Fruit fly (Drosophila melanogaster) whole organism, embryonic: ENCODE measurements around the gene CG13862.

Source experiments
- Bgb ChIP-seq: fragments of 200-800 bp; sonication (Bioruptor generic); IDR thresholded peaks from 2 replicates; pipeline ENCODE4 v1.3.6; 2022; ENCODE audit warnings: missing biosample characterization, missing genetic modification characterization; ENCODE audit not compliant: partially characterized antibody
- CG10267 ChIP-seq: fragments of 200-800 bp; sonication (Bioruptor generic); optimal IDR thresholded peaks from 2 replicates; lab custom pipeline; 2018; ENCODE audit warnings: missing biosample characterization, mild to moderate bottlenecking, missing genetic modification characterization, moderate library complexity
- CG10979 ChIP-seq: fragments of 200-800 bp; sonication (Bioruptor generic); optimal IDR thresholded peaks from 2 replicates; lab custom pipeline; 2018; ENCODE audit warnings: missing biosample characterization, mild to moderate bottlenecking, missing genetic modification characterization, moderate library complexity
- CG11093 ChIP-seq: fragments of 200-800 bp; sonication (Bioruptor generic); IDR thresholded peaks from 3 replicates; pipeline ENCODE4 v1.3.6; 2022; ENCODE audit warnings: missing biosample characterization, missing genetic modification characterization
- CG12236 ChIP-seq: fragments of 200-800 bp; sonication (Bioruptor generic); optimal IDR thresholded peaks from 2 replicates; lab custom pipeline; 2016; ENCODE audit warnings: missing biosample characterization, missing genetic modification characterization
- CG13123 ChIP-seq: fragments of 200-800 bp; sonication (Bioruptor generic); optimal IDR thresholded peaks from 2 replicates; lab custom pipeline; 2016; ENCODE audit warnings: missing biosample characterization, missing genetic modification characterization
- CG13624 ChIP-seq: fragments of 200-800 bp; sonication (Bioruptor generic); optimal IDR thresholded peaks from 2 replicates; lab custom pipeline; 2016; ENCODE audit warnings: missing biosample characterization, missing genetic modification characterization
- CG13775 ChIP-seq: fragments of 200-800 bp; sonication (Bioruptor generic); optimal IDR thresholded peaks from 3 replicates; lab custom pipeline; 2017; ENCODE audit warnings: missing biosample characterization, mild to moderate bottlenecking, missing genetic modification characterization
- CG17829 ChIP-seq: fragments of 200-800 bp; optimal IDR thresholded peaks from 2 replicates; lab custom pipeline; 2019; ENCODE audit warnings: missing biosample characterization, mild to moderate bottlenecking, missing genetic modification characterization, moderate library complexity
- CG18599 ChIP-seq: fragments of 200-800 bp; sonication (Bioruptor generic); optimal IDR thresholded peaks from 3 replicates; lab custom pipeline; 2017; ENCODE audit warnings: missing biosample characterization, missing genetic modification characterization, mild to moderate bottlenecking, moderate library complexity, missing genetic modification reagents
- CG2116 ChIP-seq: fragments of 200-800 bp; sonication (Bioruptor generic); optimal IDR thresholded peaks from 3 replicates; lab custom pipeline; 2018; ENCODE audit warnings: missing biosample characterization, mild to moderate bottlenecking, missing genetic modification characterization
- CG34224 ChIP-seq: fragments of 200-800 bp; sonication (Bioruptor generic); IDR thresholded peaks from 3 replicates; pipeline ENCODE4 v1.3.6; 2022; ENCODE audit warnings: missing biosample characterization, missing genetic modification characterization; ENCODE audit not compliant: partially characterized antibody
- CG3838 ChIP-seq: fragments of 200-800 bp; sonication (Bioruptor generic); optimal IDR thresholded peaks from 3 replicates; lab custom pipeline; 2016; ENCODE audit warnings: missing biosample characterization, missing genetic modification characterization
- CG42726 ChIP-seq: fragments of 200-800 bp; sonication (Bioruptor generic); IDR thresholded peaks from 2 replicates; pipeline ENCODE4 v1.3.6; 2022; ENCODE audit warnings: missing biosample characterization, missing genetic modification characterization; ENCODE audit not compliant: partially characterized antibody
- CG4360 ChIP-seq: fragments of 200-800 bp; sonication (Bioruptor generic); IDR thresholded peaks from 2 replicates; pipeline ENCODE4 v1.3.6; 2022; ENCODE audit warnings: missing biosample characterization, missing genetic modification characterization
- CG6765 ChIP-seq: fragments of 200-800 bp; sonication (Bioruptor generic); optimal IDR thresholded peaks from 3 replicates; lab custom pipeline; 2017; ENCODE audit warnings: missing biosample characterization, mild to moderate bottlenecking, missing genetic modification characterization
- CG8281 ChIP-seq: fragments of 200-800 bp; sonication (Bioruptor generic); optimal IDR thresholded peaks from 2 replicates; lab custom pipeline; 2018; ENCODE audit warnings: missing biosample characterization, mild to moderate bottlenecking, missing genetic modification characterization, moderate library complexity
- CG9727 ChIP-seq: fragments of 200-800 bp; sonication (Bioruptor generic); optimal IDR thresholded peaks from 3 replicates; lab custom pipeline; 2017; ENCODE audit warnings: missing biosample characterization, mild to moderate bottlenecking, missing genetic modification characterization
- Dek ChIP-seq: fragments of 200-800 bp; sonication (Bioruptor generic); optimal IDR thresholded peaks from 3 replicates; lab custom pipeline; 2019; ENCODE audit warnings: missing biosample characterization, mild to moderate bottlenecking, missing genetic modification characterization, moderate library complexity
- Dll ChIP-seq: fragments of 200-800 bp; sonication (Bioruptor generic); IDR thresholded peaks from 4 replicates; pipeline ENCODE4 v1.3.6; 2022; ENCODE audit warnings: missing biosample characterization, missing genetic modification characterization; ENCODE audit not compliant: partially characterized antibody
- Doc3 ChIP-seq: fragments of 200-800 bp; sonication (Bioruptor generic); IDR thresholded peaks from 3 replicates; pipeline ENCODE4 v1.3.6; 2022; ENCODE audit warnings: missing biosample characterization, missing genetic modification characterization; ENCODE audit not compliant: partially characterized antibody
- Drgx ChIP-seq: fragments of 200-800 bp; sonication (Bioruptor generic); IDR thresholded peaks from 2 replicates; pipeline ENCODE4 v1.3.6; 2022; ENCODE audit warnings: missing biosample characterization, missing genetic modification characterization
- Lim3 ChIP-seq: fragments of 200-800 bp; sonication (Bioruptor generic); IDR thresholded peaks from 2 replicates; pipeline ENCODE4 v1.3.6; 2022; ENCODE audit warnings: missing biosample characterization, missing genetic modification characterization
- Ravus ChIP-seq: fragments of 200-800 bp; sonication (Bioruptor generic); IDR thresholded peaks from 2 replicates; pipeline ENCODE4 v1.3.6; 2022; ENCODE audit warnings: missing biosample characterization, missing genetic modification characterization
- Sox102F ChIP-seq: fragments of 200-800 bp; sonication (Bioruptor generic); optimal IDR thresholded peaks from 2 replicates; lab custom pipeline; 2018; ENCODE audit warnings: missing biosample characterization, mild to moderate bottlenecking, missing genetic modification characterization, moderate library complexity
- ac ChIP-seq: fragments of 200-800 bp; sonication (Bioruptor generic); optimal IDR thresholded peaks from 3 replicates; lab custom pipeline; 2017; ENCODE audit warnings: missing biosample characterization, mild to moderate bottlenecking, missing genetic modification characterization
- al ChIP-seq: fragments of 200-800 bp; sonication (Bioruptor generic); IDR thresholded peaks from 2 replicates; pipeline ENCODE4 v1.3.6; 2022; ENCODE audit warnings: missing biosample characterization, missing genetic modification characterization
- ara ChIP-seq: fragments of 200-800 bp; sonication (Bioruptor generic); IDR thresholded peaks from 2 replicates; pipeline ENCODE4 v1.3.6; 2022; ENCODE audit warnings: missing biosample characterization, missing genetic modification characterization
- ato ChIP-seq: fragments of 200-800 bp; sonication (Bioruptor generic); IDR thresholded peaks from 2 replicates; pipeline ENCODE4 v1.3.6; 2022; ENCODE audit warnings: missing biosample characterization, missing genetic modification characterization; ENCODE audit not compliant: partially characterized antibody
- bab2 ChIP-seq: fragments of 200-800 bp; sonication (Bioruptor generic); optimal IDR thresholded peaks from 2 replicates; lab custom pipeline; 2016; ENCODE audit warnings: missing biosample characterization, missing genetic modification characterization
- bcd ChIP-seq: fragments of 200-800 bp; sonication (Bioruptor generic); optimal IDR thresholded peaks from 2 replicates; lab custom pipeline; 2017; ENCODE audit warnings: missing biosample characterization, mild to moderate bottlenecking, missing genetic modification characterization
- bsh ChIP-seq, 2 experiments: fragments of 200-800 bp; sonication (Bioruptor generic); optimal IDR thresholded peaks; 2 replicates each; lab custom pipeline; 2017 to 2018; ENCODE audit warnings: mild to moderate bottlenecking in 2 of 2, missing biosample characterization in 2 of 2, missing genetic modification characterization in 2 of 2, moderate library complexity in 1 of 2
- chm ChIP-seq: fragments of 200-800 bp; sonication (Bioruptor generic); IDR thresholded peaks from 2 replicates; pipeline ENCODE4 v1.3.6; 2022; ENCODE audit warnings: missing biosample characterization, missing genetic modification characterization
- da ChIP-seq: fragments of 200-800 bp; sonication (Bioruptor generic); optimal IDR thresholded peaks from 2 replicates; lab custom pipeline; 2016; ENCODE audit warnings: missing biosample characterization, missing genetic modification characterization
- dpn ChIP-seq, 2 experiments: fragments of 200-800 bp; sonication (Bioruptor generic); optimal IDR thresholded peaks; 3 replicates each; lab custom pipeline; 2016; ENCODE audit warnings: missing biosample characterization in 2 of 2, missing genetic modification characterization in 2 of 2
- ems ChIP-seq: fragments of 200-800 bp; sonication (Bioruptor generic); optimal IDR thresholded peaks from 3 replicates; lab custom pipeline; 2016; ENCODE audit warnings: missing biosample characterization, missing genetic modification characterization
- en ChIP-seq: fragments of 200-800 bp; sonication (Bioruptor generic); optimal IDR thresholded peaks from 2 replicates; lab custom pipeline; 2016; ENCODE audit warnings: missing biosample characterization, missing genetic modification characterization
- eyg ChIP-seq: fragments of 200-800 bp; sonication (Bioruptor generic); optimal IDR thresholded peaks from 3 replicates; lab custom pipeline; 2016; ENCODE audit warnings: missing biosample characterization, missing genetic modification characterization
- fu2 ChIP-seq: fragments of 200-800 bp; sonication (Bioruptor generic); optimal IDR thresholded peaks from 2 replicates; lab custom pipeline; 2016; ENCODE audit warnings: missing biosample characterization, missing genetic modification characterization
- grau ChIP-seq: fragments of 200-800 bp; optimal IDR thresholded peaks from 3 replicates; lab custom pipeline; 2019; ENCODE audit warnings: missing biosample characterization, mild to moderate bottlenecking, missing genetic modification characterization, moderate library complexity
- hbn ChIP-seq: fragments of 200-800 bp; sonication (Bioruptor generic); IDR thresholded peaks from 2 replicates; pipeline ENCODE4 v1.3.6; 2022; ENCODE audit warnings: missing biosample characterization, missing genetic modification characterization; ENCODE audit not compliant: partially characterized antibody
- jing ChIP-seq: fragments of 200-800 bp; sonication (Bioruptor generic); optimal IDR thresholded peaks from 2 replicates; lab custom pipeline; 2018; ENCODE audit warnings: missing biosample characterization, mild to moderate bottlenecking, missing genetic modification characterization
- lab ChIP-seq: fragments of 200-800 bp; sonication (Bioruptor generic); optimal IDR thresholded peaks from 3 replicates; lab custom pipeline; 2017; ENCODE audit warnings: missing biosample characterization, missing genetic modification characterization, mild to moderate bottlenecking, moderate library complexity, missing genetic modification reagents
- maf-S ChIP-seq: fragments of 200-800 bp; sonication (Bioruptor generic); optimal IDR thresholded peaks from 2 replicates; lab custom pipeline; 2016; ENCODE audit warnings: missing biosample characterization, missing genetic modification characterization
- odd ChIP-seq: fragments of 200-800 bp; sonication (Bioruptor generic); optimal IDR thresholded peaks from 2 replicates; lab custom pipeline; 2017; ENCODE audit warnings: missing biosample characterization, mild to moderate bottlenecking, missing genetic modification characterization
- peb ChIP-seq: fragments of 200-800 bp; sonication (Bioruptor generic); IDR thresholded peaks from 2 replicates; pipeline ENCODE4 v1.3.6; 2022; ENCODE audit warnings: missing biosample characterization, missing genetic modification characterization
- salm ChIP-seq: fragments of 200-800 bp; sonication (Bioruptor generic); optimal IDR thresholded peaks from 2 replicates; lab custom pipeline; 2018; ENCODE audit warnings: missing biosample characterization, mild to moderate bottlenecking, missing genetic modification characterization
- wek ChIP-seq: fragments of 200-800 bp; sonication (Bioruptor generic); optimal IDR thresholded peaks from 3 replicates; lab custom pipeline; 2018; ENCODE audit warnings: missing biosample characterization, mild to moderate bottlenecking, missing genetic modification characterization, moderate library complexity
- zfh1 ChIP-seq: fragments of 200-800 bp; sonication (Bioruptor generic); IDR thresholded peaks from 3 replicates; pipeline ENCODE4 v1.3.6; 2022; ENCODE audit warnings: missing biosample characterization, missing genetic modification characterization
- zfh2 ChIP-seq: fragments of 200-800 bp; sonication (Bioruptor generic); optimal IDR thresholded peaks from 2 replicates; lab custom pipeline; 2016; ENCODE audit warnings: missing biosample characterization, missing genetic modification characterization

CG13862 gene

DNA sequence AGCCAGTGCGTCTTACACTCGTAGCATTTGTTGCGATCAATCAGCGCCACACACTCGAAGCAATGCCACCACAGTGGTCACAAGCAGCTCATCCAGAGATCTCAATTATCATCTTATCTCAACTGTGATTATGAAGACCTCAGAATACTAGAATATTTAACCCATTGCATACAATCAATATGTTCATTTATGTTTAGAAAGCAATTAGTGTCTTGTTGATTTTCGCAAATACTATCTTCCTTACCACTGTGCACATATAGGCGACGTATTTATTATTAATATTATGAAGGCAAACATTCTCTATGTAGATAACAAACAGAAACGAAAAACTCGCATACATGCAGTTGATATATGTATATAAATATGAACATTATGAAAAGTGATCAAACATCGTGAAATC, 27.0 kb downstream of the CG13862 start (continued):
- TF ChIP-seq bsh (GFP tag; optimal IDR thresholded peaks at IDR 0.05; lab: Kevin White, UChicago) (peak; percentile 46 to 94), fu2 (GFP tag; lab: Kevin White, UChicago) (no peak), CG13123 (GFP tag; lab: Kevin White, UChicago) (peak; percentile 69), Doc3 (GFP tag; lab: Robert Waterston, UW) (no peak), CG42726 (GFP tag; lab: Robert Waterston, UW) (no peak), jing (GFP tag; lab: Kevin White, UChicago) (peak; percentile 23), CG10267 (tag; lab: Kevin White, UChicago) (peak; percentile 65), CG18599 (GFP tag; lab: Kevin White, UChicago) (peak; percentile 72), CG17829 (peak; percentile 78), CG2116 (GFP tag; lab: Kevin White, UChicago) (peak; percentile 46), Dek (tag; lab: Kevin White, UChicago) (peak; percentile 17), ac (GFP tag; lab: Kevin White, UChicago) (peak; percentile 57), grau (peak; percentile 58), peb (GFP tag; lab: Robert Waterston, UW) (peak; percentile 44; the same call in 1 of the 2 replicates), Sox102F (GFP tag; lab: Kevin White, UChicago) (peak; percentile 76), salm (no peak), CG13775 (GFP tag; lab: Kevin White, UChicago) (peak; percentile 44), ato (GFP tag; lab: Robert Waterston, UW) (no peak), zfh2 (no peak), Bgb (GFP tag; lab: Robert Waterston, UW) (no peak), CG4360 (GFP tag; lab: Robert Waterston, UW) (peak; percentile 61; the same call in 1 of the 2 replicates), ems (GFP tag; lab: Kevin White, UChicago) (peak; percentile 56), Lim3 (GFP tag; lab: Robert Waterston, UW) (no peak), Dll (no peak), zfh1 (GFP tag; lab: Robert Waterston, UW) (peak; percentile 80), chm (GFP tag; lab: Robert Waterston, UW) (peak; percentile 77), CG6765 (no peak), Drgx (GFP tag; lab: Robert Waterston, UW) (peak; percentile 91), wek (peak; percentile 58), bab2 (GFP tag; lab: Kevin White, UChicago) (peak; percentile 70), hbn (no peak), maf-S (peak; percentile 12), al (GFP tag; lab: Robert Waterston, UW) (peak; percentile 37; the same call in 1 of the 2 replicates), CG8281 (peak; percentile 54), CG13624 (peak; percentile 27), en (no peak), bcd (GFP tag; lab: Kevin White, UChicago) (peak; percentile 62), odd (GFP tag; lab: Kevin White, UChicago) (peak; percentile 55), CG3838 (GFP tag; lab: Kevin White, UChicago) (peak; percentile 53), CG10979 (tag; lab: Kevin White, UChicago) (peak; percentile 70), ara (GFP tag; lab: Robert Waterston, UW) (peak; percentile 85), CG11093 (GFP tag; lab: Robert Waterston, UW) (peak; percentile 54; the same call in 2 of the 3 replicates), lab (GFP tag; lab: Kevin White, UChicago) (peak; percentile 69), dpn (GFP tag; optimal IDR thresholded peaks at IDR 0.05; lab: Kevin White, UChicago) (peak in 1 of 2 experiments; percentile 64), da (GFP tag; lab: Kevin White, UChicago) (no peak), Ravus (GFP tag; lab: Robert Waterston, UW) (no peak; the same call in 1 of the 2 replicates), CG34224 (GFP tag; lab: Robert Waterston, UW) (no peak), CG9727 (GFP tag; lab: Kevin White, UChicago) (peak; percentile 81), CG12236 (GFP tag; lab: Kevin White, UChicago) (peak; percentile 66), eyg (GFP tag; lab: Kevin White, UChicago) (peak; percentile 5)
